Fruit fly (Drosophila melanogaster) whole organism, wandering third instar larva: Measurements from ENCODE around the gene Ptp61F.

Experiments used
- Hnf4 ChIP-seq: fragments of 200-800 bp; sonication (Bioruptor generic); optimal IDR thresholded peaks from 2 replicates; lab custom pipeline; 2016; ENCODE audit warnings: missing biosample characterization, mild to moderate bottlenecking, missing genetic modification characterization
- Myc ChIP-seq: fragments of >200 bp; optimal IDR thresholded peaks from 2 replicates; lab custom pipeline; 2017
- br ChIP-seq: fragments of 200-800 bp; sonication (Bioruptor generic); optimal IDR thresholded peaks from 2 replicates; lab custom pipeline; 2016; ENCODE audit warnings: missing biosample characterization, missing genetic modification characterization
- h ChIP-seq: fragments of 200-800 bp; sonication (Bioruptor generic); optimal IDR thresholded peaks from 3 replicates; lab custom pipeline; 2016; ENCODE audit warnings: missing biosample characterization, mild to moderate bottlenecking, missing genetic modification characterization
- pan ChIP-seq: fragments of >200 bp; optimal IDR thresholded peaks from 2 replicates; lab custom pipeline; 2017
- psq ChIP-seq: fragments of 200-800 bp; sonication (Bioruptor generic); optimal IDR thresholded peaks from 3 replicates; lab custom pipeline; 2017; ENCODE audit warnings: missing biosample characterization, mild to moderate bottlenecking, missing genetic modification characterization, moderate library complexity
- usp ChIP-seq: fragments of >200 bp; optimal IDR thresholded peaks from 2 replicates; lab custom pipeline; 2017; ENCODE audit warnings: missing biosample characterization, missing genetic modification characterization

- no peak for TF ChIP-seq pan (lab: Kevin White, UChicago)
- no peak for TF ChIP-seq h (GFP tag; lab: Kevin White, UChicago)
- no peak for TF ChIP-seq br (GFP tag; lab: Kevin White, UChicago)
- TF ChIP-seq psq = no peak
- TF ChIP-seq usp (GFP tag; lab: Kevin White, UChicago) = no peak
- TF ChIP-seq Myc = no peak
- TF ChIP-seq Hnf4 (GFP tag; lab: Kevin White, UChicago) = no peak
These were observed 43.5 kb downstream of the Ptp61F start for dm6 chr3L:1431489-1432053.
